Fruit fly (Drosophila melanogaster) whole organism, adult: ENCODE measurements around the gene CG1801.

Source experiments
- CG11617 ChIP-seq: fragments of 200-800 bp; sonication (Bioruptor generic); optimal IDR thresholded peaks from 2 replicates; lab custom pipeline; 2017; ENCODE audit warnings: mild to moderate bottlenecking, missing biosample characterization, missing genetic modification reagents, missing genetic modification characterization
- CG12768 ChIP-seq: fragments of 200-800 bp; sonication (Bioruptor generic); optimal IDR thresholded peaks from 2 replicates; lab custom pipeline; 2017; ENCODE audit warnings: missing biosample characterization, missing genetic modification characterization, mild to moderate bottlenecking, moderate library complexity, missing genetic modification reagents
- CG14711 ChIP-seq: fragments of 200-800 bp; sonication (Bioruptor generic); optimal IDR thresholded peaks from 2 replicates; lab custom pipeline; 2018; ENCODE audit warnings: missing biosample characterization, mild to moderate bottlenecking, missing genetic modification characterization, moderate library complexity
- CG1620 ChIP-seq: fragments of 200-800 bp; sonication (Bioruptor generic); optimal IDR thresholded peaks from 2 replicates; lab custom pipeline; 2016; ENCODE audit warnings: missing biosample characterization, missing genetic modification characterization
- CG33017 ChIP-seq: fragments of 200-800 bp; sonication (Bioruptor generic); optimal IDR thresholded peaks from 2 replicates; lab custom pipeline; 2018; ENCODE audit warnings: missing biosample characterization, mild to moderate bottlenecking, missing genetic modification characterization, moderate library complexity
- CG5204 ChIP-seq: fragments of 200-800 bp; sonication (Bioruptor generic); optimal IDR thresholded peaks from 2 replicates; lab custom pipeline; 2016; ENCODE audit warnings: missing biosample characterization, missing genetic modification characterization
- CG7045 ChIP-seq: fragments of 200-800 bp; sonication (Bioruptor generic); optimal IDR thresholded peaks from 2 replicates; lab custom pipeline; 2017; ENCODE audit warnings: missing biosample characterization, mild to moderate bottlenecking, missing genetic modification characterization
- CG7101 ChIP-seq: fragments of 200-800 bp; sonication (Bioruptor generic); optimal IDR thresholded peaks from 2 replicates; lab custom pipeline; 2018; ENCODE audit warnings: missing biosample characterization, mild to moderate bottlenecking, missing genetic modification characterization, moderate library complexity
- Clk ChIP-seq: fragments of 200-800 bp; sonication (Bioruptor generic); optimal IDR thresholded peaks from 2 replicates; lab custom pipeline; 2017; ENCODE audit warnings: missing biosample characterization, missing genetic modification characterization
- Crg-1 ChIP-seq: fragments of 200-800 bp; sonication (Bioruptor generic); optimal IDR thresholded peaks from 2 replicates; lab custom pipeline; 2016; ENCODE audit warnings: missing biosample characterization, missing genetic modification characterization
- Hr96 ChIP-seq: fragments of 200-800 bp; sonication (Bioruptor generic); optimal IDR thresholded peaks from 2 replicates; lab custom pipeline; 2016; ENCODE audit warnings: missing biosample characterization, missing genetic modification characterization
- Mnt ChIP-seq: fragments of 200-800 bp; sonication (Bioruptor generic); optimal IDR thresholded peaks from 2 replicates; lab custom pipeline; 2016; ENCODE audit warnings: missing biosample characterization, mild to moderate bottlenecking, missing genetic modification characterization
- bab1 ChIP-seq: fragments of 200-800 bp; sonication (Bioruptor generic); optimal IDR thresholded peaks from 3 replicates; lab custom pipeline; 2019; ENCODE audit warnings: missing biosample characterization, mild to moderate bottlenecking, missing genetic modification characterization, moderate library complexity
- cic ChIP-seq: fragments of 200-800 bp; sonication (Bioruptor generic); optimal IDR thresholded peaks from 2 replicates; lab custom pipeline; 2017; ENCODE audit warnings: missing biosample characterization, mild to moderate bottlenecking, missing genetic modification characterization, moderate library complexity
- cnc ChIP-seq, 2 experiments: fragments of >200 bp; optimal IDR thresholded peaks; 2 replicates each; lab custom pipeline; 2017
- kay ChIP-seq: fragments of 200-800 bp; sonication (Bioruptor generic); peaks from one replicate; lab custom pipeline; 2016; ENCODE audit warnings: missing biosample characterization, missing genetic modification characterization, borderline replicate concordance
- ovo ChIP-seq: fragments of 200-800 bp; sonication (Bioruptor generic); optimal IDR thresholded peaks from 2 replicates; lab custom pipeline; 2016; ENCODE audit warnings: missing biosample characterization, missing genetic modification characterization
- pad ChIP-seq: fragments of 200-800 bp; sonication (Bioruptor generic); optimal IDR thresholded peaks from 3 replicates; lab custom pipeline; 2017; ENCODE audit warnings: missing biosample characterization, missing genetic modification characterization, mild to moderate bottlenecking, moderate library complexity, missing genetic modification reagents
- tj ChIP-seq: fragments of 200-800 bp; sonication (Bioruptor generic); optimal IDR thresholded peaks from 3 replicates; lab custom pipeline; 2017; ENCODE audit warnings: missing biosample characterization, mild to moderate bottlenecking, missing genetic modification characterization, moderate library complexity
- toe ChIP-seq: fragments of 200-800 bp; sonication (Bioruptor generic); optimal IDR thresholded peaks from 2 replicates; lab custom pipeline; 2016; ENCODE audit warnings: missing biosample characterization, missing genetic modification characterization

The CG1801 gene

dm6 chrX:21317422-21317821 is at the start of gene CG1801:
TSS of gene CG1801 (minus strand) at chrX:21317522.
- TF ChIP-seq CG7101 (tag; lab: Kevin White, UChicago) (no peak), bab1 (no peak), tj (GFP tag; lab: Kevin White, UChicago) (no peak), CG14711 (tag; lab: Kevin White, UChicago) (no peak), Crg-1 (GFP tag; lab: Kevin White, UChicago) (no peak), CG5204 (GFP tag; lab: Kevin White, UChicago) (no peak), CG12768 (GFP tag; lab: Kevin White, UChicago) (no peak), Clk (GFP tag; lab: Kevin White, UChicago) (no peak), CG11617 (no peak), Hr96 (GFP tag; lab: Kevin White, UChicago) (no peak), kay (no peak), CG7045 (GFP tag; lab: Kevin White, UChicago) (no peak), pad (GFP tag; lab: Kevin White, UChicago) (no peak), CG1620 (no peak), cnc (optimal IDR thresholded peaks at IDR 0.05; lab: Kevin White, UChicago) (no peak), cic (GFP tag; lab: Kevin White, UChicago) (no peak), toe (no peak), ovo (no peak)

dm6 chrX:21366311-21366990 is 49.1 kb upstream of the CG1801 start:
- peak; percentile 74 for TF ChIP-seq toe
- TF ChIP-seq Clk (GFP tag; lab: Kevin White, UChicago), result peak; percentile 89
- TF ChIP-seq CG7101 (tag; lab: Kevin White, UChicago), result peak; percentile 97
- TF ChIP-seq CG11617, result peak; percentile 95
- peak; percentile 82 for TF ChIP-seq cic (GFP tag; lab: Kevin White, UChicago)
- TF ChIP-seq Hr96 (GFP tag; lab: Kevin White, UChicago), result no peak
- TF ChIP-seq Mnt (GFP tag; lab: Kevin White, UChicago), result peak; percentile 86
- peak; percentile 85 for TF ChIP-seq CG1620
- TF ChIP-seq CG12768 (GFP tag; lab: Kevin White, UChicago), result peak; percentile 94
- peak; percentile 93 for TF ChIP-seq pad (GFP tag; lab: Kevin White, UChicago)
- TF ChIP-seq bab1, result peak; percentile 90
- peak; percentile 93 for TF ChIP-seq CG7045 (GFP tag; lab: Kevin White, UChicago)
- no peak for TF ChIP-seq kay
- no peak for TF ChIP-seq cnc (optimal IDR thresholded peaks at IDR 0.05; lab: Kevin White, UChicago)
- peak; percentile 71 for TF ChIP-seq ovo
- TF ChIP-seq CG14711 (tag; lab: Kevin White, UChicago), result peak; percentile 91
- TF ChIP-seq Crg-1 (GFP tag; lab: Kevin White, UChicago), result peak; percentile 81
- TF ChIP-seq CG5204 (GFP tag; lab: Kevin White, UChicago), result peak; percentile 56
- peak; percentile 72 for TF ChIP-seq tj (GFP tag; lab: Kevin White, UChicago)
- peak; percentile 95 for TF ChIP-seq CG33017 (tag; lab: Kevin White, UChicago)

- TF ChIP-seq Mnt (GFP tag; lab: Kevin White, UChicago) (peak; percentile 18), CG12768 (GFP tag; lab: Kevin White, UChicago) (no peak), cic (GFP tag; lab: Kevin White, UChicago) (peak; percentile 22)
These were observed 48.1 kb upstream of the CG1801 start for dm6 chrX:21365421-21365820.

- TF ChIP-seq CG11617 (peak; percentile 55), Hr96 (GFP tag; lab: Kevin White, UChicago) (no peak), CG7045 (GFP tag; lab: Kevin White, UChicago) (no peak), Crg-1 (GFP tag; lab: Kevin White, UChicago) (peak; percentile 42), Mnt (GFP tag; lab: Kevin White, UChicago) (peak; percentile 100), toe (no peak), CG14711 (tag; lab: Kevin White, UChicago) (peak; percentile 21), CG5204 (GFP tag; lab: Kevin White, UChicago) (no peak), CG1620 (peak; percentile 57), Clk (GFP tag; lab: Kevin White, UChicago) (no peak), bab1 (peak; percentile 52), tj (GFP tag; lab: Kevin White, UChicago) (peak; percentile 5), CG7101 (tag; lab: Kevin White, UChicago) (peak; percentile 57), CG12768 (GFP tag; lab: Kevin White, UChicago) (no peak), pad (GFP tag; lab: Kevin White, UChicago) (peak; percentile 18), kay (no peak), cnc (optimal IDR thresholded peaks at IDR 0.05; lab: Kevin White, UChicago) (no peak), CG33017 (tag; lab: Kevin White, UChicago) (no peak), ovo (no peak), cic (GFP tag; lab: Kevin White, UChicago) (peak; percentile 14)
These were observed 45.6 kb upstream of the CG1801 start, which contains the start of the genes bbx and waw for dm6 chrX:21362878-21363277. TSS of gene bbx (plus strand) at chrX:21363028. TSS of gene waw (plus strand) at chrX:21363028.

- no peak for TF ChIP-seq CG33017 (tag; lab: Kevin White, UChicago)
- TF ChIP-seq CG5204 (GFP tag; lab: Kevin White, UChicago), result no peak
- no peak for TF ChIP-seq tj (GFP tag; lab: Kevin White, UChicago)
- TF ChIP-seq CG11617, result peak; percentile 45
- TF ChIP-seq CG14711 (tag; lab: Kevin White, UChicago), result peak; percentile 3
- peak; percentile 39 for TF ChIP-seq Mnt (GFP tag; lab: Kevin White, UChicago)
- peak; percentile 0 for TF ChIP-seq CG1620
These were observed 40.7 kb upstream of the CG1801 start, which contains the start of gene Septin1 for dm6 chrX:21357810-21358671. TSS of gene Septin1 (plus strand) at chrX:21358286.
